Fruit fly (Drosophila melanogaster) whole organism, wandering third instar larva: ENCODE measurements around the gene Ugt37D1.
A peak's percentile ranks its signal among the peaks of the same experiment; 100 is the strongest.

Source experiments
- Abd-B ChIP-seq: fragments of >200 bp; optimal IDR thresholded peaks from 2 replicates; lab custom pipeline; 2017; ENCODE audit warnings: missing biosample characterization, missing genetic modification characterization
- CG32264 ChIP-seq: fragments of 200-800 bp; sonication (Bioruptor generic); optimal IDR thresholded peaks from 2 replicates; lab custom pipeline; 2016; ENCODE audit warnings: missing biosample characterization, missing genetic modification characterization
- CG9705 ChIP-seq: fragments of 200-800 bp; sonication (Bioruptor generic); optimal IDR thresholded peaks from 2 replicates; lab custom pipeline; 2018; ENCODE audit warnings: missing biosample characterization, mild to moderate bottlenecking, missing genetic modification characterization
- CrebA ChIP-seq: fragments of 200-800 bp; sonication (Bioruptor generic); optimal IDR thresholded peaks from 2 replicates; lab custom pipeline; 2016; ENCODE audit warnings: missing biosample characterization, mild to moderate bottlenecking, missing genetic modification characterization, borderline replicate concordance
- Dfd ChIP-seq: fragments of >200 bp; optimal IDR thresholded peaks from 2 replicates; lab custom pipeline; 2017; ENCODE audit warnings: missing biosample characterization, missing genetic modification characterization
- HLH106 ChIP-seq: fragments of 200-800 bp; optimal IDR thresholded peaks from 3 replicates; lab custom pipeline; 2019; ENCODE audit warnings: missing biosample characterization, mild to moderate bottlenecking, missing genetic modification characterization, moderate library complexity
- Hnf4 ChIP-seq: fragments of 200-800 bp; sonication (Bioruptor generic); optimal IDR thresholded peaks from 2 replicates; lab custom pipeline; 2016; ENCODE audit warnings: missing biosample characterization, mild to moderate bottlenecking, missing genetic modification characterization
- Hr78 ChIP-seq: fragments of >200 bp; optimal IDR thresholded peaks from 2 replicates; lab custom pipeline; 2017; ENCODE audit warnings: missing biosample characterization, missing genetic modification characterization
- Hr83 ChIP-seq: fragments of 200-300 bp; sonication (Bioruptor generic); optimal IDR thresholded peaks from 2 replicates; lab custom pipeline; 2016; ENCODE audit warnings: missing biosample characterization, mild to moderate bottlenecking, missing genetic modification characterization, moderate library complexity; ENCODE audit not compliant: poor library complexity, severe bottlenecking
- Jra ChIP-seq: sonication (Bioruptor generic); optimal IDR thresholded peaks from 2 replicates; lab custom pipeline; 2016; ENCODE audit warnings: missing biosample characterization, missing genetic modification characterization
- Mio ChIP-seq: sonication (Bioruptor generic); optimal IDR thresholded peaks from 2 replicates; lab custom pipeline; 2016; ENCODE audit warnings: missing biosample characterization, missing genetic modification characterization
- Myc ChIP-seq: fragments of >200 bp; optimal IDR thresholded peaks from 2 replicates; lab custom pipeline; 2017
- N ChIP-seq: fragments of >200 bp; optimal IDR thresholded peaks from 2 replicates; lab custom pipeline; 2018; ENCODE audit warnings: missing biosample characterization, missing external identifiers, missing genetic modification characterization
- OdsH ChIP-seq: fragments of 200-800 bp; sonication (Bioruptor generic); optimal IDR thresholded peaks from 2 replicates; lab custom pipeline; 2016; ENCODE audit warnings: missing biosample characterization, mild to moderate bottlenecking, missing genetic modification characterization
- Rel ChIP-seq, 2 experiments: fragments of 200-800 bp; sonication (Bioruptor generic) in 1 of 2; optimal IDR thresholded peaks; 2 replicates in 1 of 2; 3 replicates in 1 of 2; lab custom pipeline; 2016 to 2019; ENCODE audit warnings: mild to moderate bottlenecking in 2 of 2, missing biosample characterization in 2 of 2, missing genetic modification characterization in 2 of 2, moderate library complexity in 1 of 2
- br ChIP-seq: fragments of 200-800 bp; sonication (Bioruptor generic); optimal IDR thresholded peaks from 2 replicates; lab custom pipeline; 2016; ENCODE audit warnings: missing biosample characterization, missing genetic modification characterization
- brk ChIP-seq: fragments of 200-800 bp; sonication (Bioruptor generic); optimal IDR thresholded peaks from 2 replicates; lab custom pipeline; 2016; ENCODE audit warnings: missing biosample characterization, mild to moderate bottlenecking, missing genetic modification characterization
- dl ChIP-seq, 2 experiments: fragments of 175-275, 200-275 bp in 1 of 2; fragments of 200-275 bp in 1 of 2; sonication (Bioruptor generic); optimal IDR thresholded peaks; lab custom pipeline; 2018; ENCODE audit warnings: mild to moderate bottlenecking in 2 of 2, missing biosample characterization in 2 of 2, missing genetic modification characterization in 2 of 2, moderate library complexity in 2 of 2; ENCODE audit not compliant: partially characterized antibody in 2 of 2, insufficient read depth in 1 of 2
- dmrt93B ChIP-seq: fragments of 200-800 bp; sonication (Bioruptor generic); optimal IDR thresholded peaks from 2 replicates; lab custom pipeline; 2018; ENCODE audit warnings: missing biosample characterization, mild to moderate bottlenecking, missing genetic modification characterization
- dsf ChIP-seq: sonication (Bioruptor generic); optimal IDR thresholded peaks from 2 replicates; lab custom pipeline; 2016; ENCODE audit warnings: missing biosample characterization, missing genetic modification characterization, borderline replicate concordance
- foxo ChIP-seq, 2 experiments: fragments of 200-800 bp; sonication (Bioruptor generic); optimal IDR thresholded peaks; 2 replicates in 1 of 2; 3 replicates in 1 of 2; lab custom pipeline; 2016 to 2017; ENCODE audit warnings: missing biosample characterization in 2 of 2, missing genetic modification characterization in 2 of 2
- h ChIP-seq: fragments of 200-800 bp; sonication (Bioruptor generic); optimal IDR thresholded peaks from 3 replicates; lab custom pipeline; 2016; ENCODE audit warnings: missing biosample characterization, mild to moderate bottlenecking, missing genetic modification characterization
- jim ChIP-seq: fragments of 175-275, 200-325 bp; sonication (Bioruptor generic); optimal IDR thresholded peaks from 2 replicates; lab custom pipeline; 2016; ENCODE audit warnings: missing biosample characterization, mild to moderate bottlenecking, missing genetic modification characterization
- lola ChIP-seq: fragments of >200 bp; optimal IDR thresholded peaks from 2 replicates; lab custom pipeline; 2017; ENCODE audit warnings: missing biosample characterization, missing genetic modification characterization
- pan ChIP-seq: fragments of >200 bp; optimal IDR thresholded peaks from 2 replicates; lab custom pipeline; 2017
- psq ChIP-seq: fragments of 200-800 bp; sonication (Bioruptor generic); optimal IDR thresholded peaks from 3 replicates; lab custom pipeline; 2017; ENCODE audit warnings: missing biosample characterization, mild to moderate bottlenecking, missing genetic modification characterization, moderate library complexity
- rgr ChIP-seq: fragments of 200-800 bp; sonication (Bioruptor generic); optimal IDR thresholded peaks from 3 replicates; lab custom pipeline; 2016; ENCODE audit warnings: missing biosample characterization, mild to moderate bottlenecking, missing genetic modification characterization
- sv ChIP-seq: fragments of 200-800 bp; sonication (Bioruptor generic); optimal IDR thresholded peaks from 3 replicates; lab custom pipeline; 2016; ENCODE audit warnings: missing biosample characterization, missing genetic modification characterization
- usp ChIP-seq: fragments of >200 bp; optimal IDR thresholded peaks from 2 replicates; lab custom pipeline; 2017; ENCODE audit warnings: missing biosample characterization, missing genetic modification characterization
- woc ChIP-seq: sonication (Bioruptor generic); optimal IDR thresholded peaks from 2 replicates; lab custom pipeline; 2016; ENCODE audit warnings: missing biosample characterization, mild to moderate bottlenecking, missing genetic modification characterization

The Ugt37D1 gene

dm6 chr2L:16799496-16799895, 671 bp downstream of the Ugt37D1 start:
- no peak for TF ChIP-seq HLH106 (tag; lab: Kevin White, UChicago)
- TF ChIP-seq lola (GFP tag; lab: Kevin White, UChicago): no peak
- TF ChIP-seq dmrt93B (GFP tag; lab: Kevin White, UChicago): no peak
- TF ChIP-seq OdsH (GFP tag; lab: Kevin White, UChicago): no peak
- no peak for TF ChIP-seq psq (GFP tag; lab: Kevin White, UChicago)

- TF ChIP-seq rgr (GFP tag; lab: Kevin White, UChicago): no peak
- TF ChIP-seq foxo (GFP tag; optimal IDR thresholded peaks at IDR 0.05; lab: Kevin White, UChicago): no peak
- TF ChIP-seq Myc (lab: Kevin White, UChicago): peak; percentile 62
Measured at dm6 chr2L:16801578-16802152, 2.8 kb downstream of the Ugt37D1 start.

dm6 chr2L:16803638-16804037, 4.8 kb downstream of the Ugt37D1 start:
- TF ChIP-seq woc: no peak
- no peak for TF ChIP-seq N (GFP tag; lab: Kevin White, UChicago)
- no peak for TF ChIP-seq brk (GFP tag; lab: Kevin White, UChicago)
- no peak for TF ChIP-seq Mio
- no peak for TF ChIP-seq sv (GFP tag; lab: Kevin White, UChicago)
- TF ChIP-seq Abd-B (GFP tag; lab: Kevin White, UChicago): no peak
- TF ChIP-seq jim (GFP tag; lab: Kevin White, UChicago): no peak
- no peak for TF ChIP-seq Myc (lab: Kevin White, UChicago)
- TF ChIP-seq Jra (GFP tag; lab: Kevin White, UChicago): no peak
- no peak for TF ChIP-seq Hr83
- TF ChIP-seq psq (GFP tag; lab: Kevin White, UChicago): no peak
- no peak for TF ChIP-seq h
- no peak for TF ChIP-seq dl (GFP tag; optimal IDR thresholded peaks at IDR 0.05; lab: Kevin White, UChicago; ENCODE audit: insufficient read depth in 1 of 2, partially characterized antibody in 2 of 2)
- TF ChIP-seq Hnf4 (GFP tag; lab: Kevin White, UChicago): no peak
- TF ChIP-seq CG32264 (GFP tag; lab: Kevin White, UChicago): no peak
- no peak for TF ChIP-seq usp (GFP tag; lab: Kevin White, UChicago)
- no peak for TF ChIP-seq pan (lab: Kevin White, UChicago)
- TF ChIP-seq CrebA (GFP tag; lab: Kevin White, UChicago): no peak

DNA sequence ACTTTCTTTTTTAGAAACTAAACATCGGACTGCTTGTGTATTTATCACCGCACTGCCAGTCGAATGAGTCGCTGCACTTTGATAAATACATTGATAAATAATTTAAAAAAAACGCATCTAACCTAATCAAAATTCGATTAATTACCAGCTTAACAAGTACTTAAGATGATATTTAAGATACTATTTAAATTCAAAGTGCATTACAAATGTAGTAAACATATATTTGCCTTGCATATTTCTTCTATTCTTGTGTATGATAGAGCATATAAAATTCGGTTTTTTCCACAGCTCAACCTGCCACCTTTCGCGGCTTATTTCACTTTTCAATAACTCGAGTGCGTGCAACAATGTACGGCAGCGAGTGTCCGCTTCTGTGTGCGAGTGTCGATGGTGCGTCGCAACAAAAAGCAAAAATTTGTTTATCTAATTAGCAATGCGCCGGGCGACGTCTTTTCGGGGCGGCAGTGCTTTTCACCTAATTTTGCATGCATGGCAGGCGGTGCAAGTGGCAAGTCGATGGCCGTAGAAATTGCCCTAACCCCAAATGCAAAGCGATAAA, 5.6 kb downstream of the Ugt37D1 start, which contains the start of gene CG13272:
Gene CG13272 (plus strand): TSS at position 509 of the 559 bp plus-strand sequence.
- TF ChIP-seq jim (GFP tag; lab: Kevin White, UChicago): no peak
- no peak for TF ChIP-seq Mio
- TF ChIP-seq Hnf4 (GFP tag; lab: Kevin White, UChicago): no peak
- TF ChIP-seq CG32264 (GFP tag; lab: Kevin White, UChicago): no peak
- no peak for TF ChIP-seq rgr (GFP tag; lab: Kevin White, UChicago)
- TF ChIP-seq lola (GFP tag; lab: Kevin White, UChicago): no peak
- no peak for TF ChIP-seq pan (lab: Kevin White, UChicago)
- TF ChIP-seq Abd-B (GFP tag; lab: Kevin White, UChicago): no peak
- TF ChIP-seq dsf (GFP tag; lab: Kevin White, UChicago): no peak
- no peak for TF ChIP-seq br (GFP tag; lab: Kevin White, UChicago)
- TF ChIP-seq Myc (lab: Kevin White, UChicago): no peak
- no peak for TF ChIP-seq sv (GFP tag; lab: Kevin White, UChicago)
- no peak for TF ChIP-seq Hr78 (GFP tag; lab: Kevin White, UChicago)
- TF ChIP-seq CG9705: no peak
- TF ChIP-seq Rel (GFP tag; optimal IDR thresholded peaks at IDR 0.05; lab: Kevin White, UChicago): no peak
- TF ChIP-seq Rel (tag; optimal IDR thresholded peaks at IDR 0.05; lab: Kevin White, UChicago): no peak
- TF ChIP-seq N (GFP tag; lab: Kevin White, UChicago): no peak

dm6 chr2L:16808752-16809151, 9.9 kb downstream of the Ugt37D1 start:
- no peak for TF ChIP-seq Hr78 (GFP tag; lab: Kevin White, UChicago)
- TF ChIP-seq Dfd (GFP tag; lab: Kevin White, UChicago): peak; percentile 93
- TF ChIP-seq, all 38 proteins: peak for 1
